Fruit fly (Drosophila melanogaster) whole organism, pupa: ENCODE measurements around the gene sdk.
"Not testable (repeated sequence)": the region's sequence is repeated elsewhere in the genome, so short reads cannot be mapped to it uniquely, and the experiment has no call there.

Experiments
- CG10348 ChIP-seq: fragments of 200-800 bp; sonication (Bioruptor generic); IDR thresholded peaks from 2 replicates; pipeline ENCODE4 v1.3.6; 2022; ENCODE audit warnings: missing biosample characterization, missing genetic modification characterization
- CG12605 ChIP-seq: fragments of 200-800 bp; sonication (Bioruptor generic); IDR thresholded peaks from 2 replicates; pipeline ENCODE4 v1.3.6; 2022; ENCODE audit warnings: missing biosample characterization, missing genetic modification characterization
- CG13204 ChIP-seq: fragments of 200-800 bp; sonication (Bioruptor generic); optimal IDR thresholded peaks from 2 replicates; lab custom pipeline; 2018; ENCODE audit warnings: missing biosample characterization, mild to moderate bottlenecking, missing genetic modification characterization, moderate library complexity
- CG14655 ChIP-seq: fragments of 200-800 bp; sonication (Bioruptor generic); optimal IDR thresholded peaks from 3 replicates; lab custom pipeline; 2017; ENCODE audit warnings: mild to moderate bottlenecking, missing biosample characterization, missing genetic modification reagents, missing genetic modification characterization
- CG15710 ChIP-seq: fragments of 200-800 bp; sonication (Bioruptor generic); optimal IDR thresholded peaks from 2 replicates; lab custom pipeline; 2018; ENCODE audit warnings: missing biosample characterization, mild to moderate bottlenecking, missing genetic modification characterization, moderate library complexity
- CG17806 ChIP-seq: fragments of 200-800 bp; sonication (Bioruptor generic); optimal IDR thresholded peaks from 2 replicates; lab custom pipeline; 2018; ENCODE audit warnings: missing biosample characterization, mild to moderate bottlenecking, missing genetic modification characterization, moderate library complexity
- CG32121 ChIP-seq: fragments of 200-800 bp; sonication (Bioruptor generic); IDR thresholded peaks from 2 replicates; pipeline ENCODE4 v1.3.6; 2022; ENCODE audit warnings: missing biosample characterization, missing genetic modification characterization
- CG34367 ChIP-seq: fragments of 200-800 bp; sonication (Bioruptor generic); optimal IDR thresholded peaks from 2 replicates; lab custom pipeline; 2018; ENCODE audit warnings: missing biosample characterization, mild to moderate bottlenecking, missing genetic modification characterization
- CG4496 ChIP-seq: fragments of 200-800 bp; sonication (Bioruptor generic); IDR thresholded peaks from 3 replicates; pipeline ENCODE4 v1.3.6; 2022; ENCODE audit warnings: missing biosample characterization, missing genetic modification characterization
- CG8159 ChIP-seq: fragments of 200-800 bp; sonication (Bioruptor generic); optimal IDR thresholded peaks from 3 replicates; lab custom pipeline; 2018; ENCODE audit warnings: missing biosample characterization, mild to moderate bottlenecking, missing genetic modification characterization, moderate library complexity
- CG8301 ChIP-seq: fragments of 200-800 bp; sonication (Bioruptor generic); optimal IDR thresholded peaks from 2 replicates; lab custom pipeline; 2018; ENCODE audit warnings: missing biosample characterization, mild to moderate bottlenecking, missing genetic modification characterization
- CG9948 ChIP-seq: fragments of 200-800 bp; sonication (Bioruptor generic); optimal IDR thresholded peaks from 2 replicates; lab custom pipeline; 2018; ENCODE audit warnings: missing biosample characterization, mild to moderate bottlenecking, missing genetic modification characterization, moderate library complexity
- D1 ChIP-seq: fragments of 200-800 bp; sonication (Bioruptor generic); optimal IDR thresholded peaks from 2 replicates; lab custom pipeline; 2018; ENCODE audit warnings: missing biosample characterization, mild to moderate bottlenecking, missing genetic modification characterization, moderate library complexity
- EcR ChIP-seq: fragments of 200-800 bp; sonication (Bioruptor generic); optimal IDR thresholded peaks from 3 replicates; lab custom pipeline; 2019; ENCODE audit warnings: missing biosample characterization, missing genetic modification characterization, mild to moderate bottlenecking, moderate library complexity, missing genetic modification reagents
- Ets98B ChIP-seq: fragments of 200-800 bp; sonication (Bioruptor generic); IDR thresholded peaks from 2 replicates; pipeline ENCODE4 v1.3.6; 2022; ENCODE audit warnings: missing biosample characterization, missing genetic modification characterization
- Pif1A ChIP-seq: fragments of 200-800 bp; sonication (Bioruptor generic); optimal IDR thresholded peaks from 3 replicates; lab custom pipeline; 2016; ENCODE audit warnings: missing biosample characterization, missing genetic modification characterization
- Pif1B ChIP-seq: fragments of 200-800 bp; sonication (Bioruptor generic); optimal IDR thresholded peaks from 3 replicates; lab custom pipeline; 2016; ENCODE audit warnings: missing biosample characterization, missing genetic modification characterization
- Snoo ChIP-seq: fragments of 200-800 bp; sonication (Bioruptor generic); optimal IDR thresholded peaks from 3 replicates; lab custom pipeline; 2017; ENCODE audit warnings: missing biosample characterization, mild to moderate bottlenecking, missing genetic modification characterization, inconsistent platforms
- fd96Ca ChIP-seq: fragments of 200-800 bp; sonication (Bioruptor generic); IDR thresholded peaks from 3 replicates; pipeline ENCODE4 v1.3.6; 2022; ENCODE audit warnings: missing biosample characterization, missing genetic modification characterization
- gl ChIP-seq: fragments of 200-800 bp; sonication (Bioruptor generic); optimal IDR thresholded peaks from 2 replicates; lab custom pipeline; 2018; ENCODE audit warnings: missing biosample characterization, mild to moderate bottlenecking, missing genetic modification characterization
- rn ChIP-seq: fragments of 200-800 bp; sonication (Bioruptor generic); IDR thresholded peaks from 2 replicates; pipeline ENCODE4 v1.3.6; 2022; ENCODE audit warnings: missing biosample characterization, missing genetic modification characterization

The sdk gene

dm6 chrX:686437-686972, at the start of gene sdk:
Gene sdk, plus strand, starts transcription at chrX:686834.
- peak; percentile 86 for TF ChIP-seq Ets98B
- TF ChIP-seq CG12605 (GFP tag; lab: Robert Waterston, UW): peak; percentile 75
- TF ChIP-seq CG32121: peak; percentile 91
- TF ChIP-seq CG15710 (tag; lab: Kevin White, UChicago): peak; percentile 89
- peak; percentile 84 for TF ChIP-seq CG34367 (tag; lab: Kevin White, UChicago)
- peak; percentile 91 for TF ChIP-seq CG8159 (tag; lab: Kevin White, UChicago)
- TF ChIP-seq Pif1B (GFP tag; lab: Kevin White, UChicago): peak; percentile 92
- peak; percentile 89 for TF ChIP-seq D1 (tag; lab: Kevin White, UChicago)
- TF ChIP-seq Pif1A: peak; percentile 97
- TF ChIP-seq CG4496 (GFP tag; lab: Robert Waterston, UW): peak; percentile 87
- peak; percentile 78 for TF ChIP-seq gl (tag; lab: Kevin White, UChicago)
- TF ChIP-seq CG9948 (tag; lab: Kevin White, UChicago): peak; percentile 88
- TF ChIP-seq CG14655 (GFP tag; lab: Kevin White, UChicago): peak; percentile 95
- 0 out of 2 replicates have a peak, but pooled peaks have one; percentile 65 for TF ChIP-seq CG10348 (GFP tag; lab: Robert Waterston, UW)
- TF ChIP-seq rn (GFP tag; lab: Robert Waterston, UW): peak; percentile 52; the same call in 1 of the 2 replicates
- peak; percentile 92 for TF ChIP-seq CG8301 (tag; lab: Kevin White, UChicago)
- peak; percentile 93 for TF ChIP-seq Snoo
- TF ChIP-seq EcR: peak; percentile 56
- peak; percentile 86 for TF ChIP-seq CG17806 (tag; lab: Kevin White, UChicago)
- peak; percentile 76 for TF ChIP-seq CG13204 (GFP tag; lab: Kevin White, UChicago)
- peak; percentile 92 for TF ChIP-seq fd96Ca (GFP tag; lab: Robert Waterston, UW)

dm6 chrX:644461-644860, 42.2 kb upstream of the sdk start, which contains the start of gene CG13367:
Gene CG13367, plus strand, starts transcription at chrX:644761.
- TF ChIP-seq fd96Ca (GFP tag; lab: Robert Waterston, UW); CG4496 (GFP tag; lab: Robert Waterston, UW); CG32121: not testable (repeated sequence)
- TF ChIP-seq, all 21 proteins: peak for 0; not testable (repeated sequence) for 21

dm6 chrX:646395-647009, 40.1 kb upstream of the sdk start:
- TF ChIP-seq CG10348 (GFP tag; lab: Robert Waterston, UW) (no peak), CG12605 (GFP tag; lab: Robert Waterston, UW) (0 out of 2 replicates have a peak, but pooled peaks have one; percentile 9), CG8301 (tag; lab: Kevin White, UChicago) (no peak), EcR (peak; percentile 92)

- TF ChIP-seq Ets98B: peak; percentile 17; the same call in 1 of the 2 replicates
- no peak for TF ChIP-seq CG15710 (tag; lab: Kevin White, UChicago)
- TF ChIP-seq EcR: peak; percentile 16
- no peak for TF ChIP-seq CG34367 (tag; lab: Kevin White, UChicago)
Observed at dm6 chrX:647056-647627, 39.5 kb upstream of the sdk start, which contains the start of gene Roc1a. Gene Roc1a, plus strand, starts transcription at chrX:647304.

- TF ChIP-seq gl (tag; lab: Kevin White, UChicago): no peak
- TF ChIP-seq CG15710 (tag; lab: Kevin White, UChicago): no peak
- TF ChIP-seq EcR: peak; percentile 47
Observed at dm6 chrX:654221-654620, 32.4 kb upstream of the sdk start.

dm6 chrX:654949-655348, 31.7 kb upstream of the sdk start:
- TF ChIP-seq CG17806 (tag; lab: Kevin White, UChicago) (peak; percentile 91), CG15710 (tag; lab: Kevin White, UChicago) (peak; percentile 94), CG4496 (GFP tag; lab: Robert Waterston, UW) (peak; percentile 99), CG12605 (GFP tag; lab: Robert Waterston, UW) (peak; percentile 97), CG13204 (GFP tag; lab: Kevin White, UChicago) (no peak), Snoo (peak; percentile 95), rn (GFP tag; lab: Robert Waterston, UW) (peak; percentile 91), fd96Ca (GFP tag; lab: Robert Waterston, UW) (peak; percentile 99), CG14655 (GFP tag; lab: Kevin White, UChicago) (no peak), CG34367 (tag; lab: Kevin White, UChicago) (peak; percentile 94), CG8301 (tag; lab: Kevin White, UChicago) (peak; percentile 93), Pif1B (GFP tag; lab: Kevin White, UChicago) (peak; percentile 94), Ets98B (peak; percentile 99), CG10348 (GFP tag; lab: Robert Waterston, UW) (peak; percentile 88), Pif1A (peak; percentile 95), gl (tag; lab: Kevin White, UChicago) (peak; percentile 89), CG9948 (tag; lab: Kevin White, UChicago) (peak; percentile 87), EcR (no peak), D1 (tag; lab: Kevin White, UChicago) (no peak), CG32121 (peak; percentile 98), CG8159 (tag; lab: Kevin White, UChicago) (peak; percentile 90)
